Fruit fly (Drosophila melanogaster): ENCODE results near the gene Diap1.

DNA sequence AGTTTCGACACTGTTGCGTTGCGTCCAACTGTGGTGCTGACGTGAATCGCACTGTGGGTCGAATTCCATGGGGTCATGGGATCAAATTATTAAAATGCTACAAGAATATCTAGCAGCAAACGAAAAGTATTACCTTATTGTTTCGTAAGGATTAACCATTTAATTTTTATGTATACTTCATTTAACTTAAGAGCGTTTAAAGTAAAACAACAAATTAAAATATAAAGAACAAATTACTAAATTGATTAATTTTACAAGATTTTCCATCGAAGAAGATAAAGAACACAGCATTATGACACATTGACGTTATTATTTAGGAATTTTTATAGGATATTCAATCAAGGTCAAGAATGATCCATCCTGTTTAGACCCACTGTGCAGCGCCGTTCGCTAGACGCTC lies 3.3 kb upstream of the Diap1 start:
- TF ChIP-seq CTCF (optimal IDR thresholded peaks at IDR 0.05) (no peak), CG8478 (optimal IDR thresholded peaks at IDR 0.05) (no peak)

Data from S2 (cell line).